Fruit fly (Drosophila melanogaster): ENCODE measurements around the gene CG32318.

CG32318 gene

dm6 chr3L:1275767-1276166 lies 29.0 kb upstream of the CG32318 start, which contains the start of gene CG32333:
Gene CG32333 (plus strand): TSS chr3L:1275956.
- TF ChIP-seq rn (GFP tag; IDR thresholded peaks at IDR 0.05) (no peak), Snoo (tag; optimal IDR thresholded peaks at IDR 0.05) (no peak), gl (tag; optimal IDR thresholded peaks at IDR 0.05) (no peak), CG10348 (GFP tag; IDR thresholded peaks at IDR 0.05) (no peak), Pif1A (GFP tag; optimal IDR thresholded peaks at IDR 0.05) (no peak), CG12605 (GFP tag; IDR thresholded peaks at IDR 0.05) (no peak), D1 (tag; optimal IDR thresholded peaks at IDR 0.05) (no peak), CG9948 (tag; optimal IDR thresholded peaks at IDR 0.05) (no peak), CG17806 (tag; optimal IDR thresholded peaks at IDR 0.05) (no peak), CG15710 (tag; optimal IDR thresholded peaks at IDR 0.05) (no peak), CG8301 (tag; optimal IDR thresholded peaks at IDR 0.05) (no peak), CG8159 (tag; optimal IDR thresholded peaks at IDR 0.05) (no peak)

dm6 chr3L:1269013-1269412 lies 22.3 kb upstream of the CG32318 start:
- no peak for TF ChIP-seq D1 (tag; optimal IDR thresholded peaks at IDR 0.05)
- TF ChIP-seq CG13204 (GFP tag; optimal IDR thresholded peaks at IDR 0.05): peak; percentile 29
- no peak for TF ChIP-seq CG8159 (tag; optimal IDR thresholded peaks at IDR 0.05)
- TF ChIP-seq CG8301 (tag; optimal IDR thresholded peaks at IDR 0.05): no peak
- peak; percentile 92 for TF ChIP-seq EcR (GFP tag; optimal IDR thresholded peaks at IDR 0.05)
- no peak for TF ChIP-seq CG9948 (tag; optimal IDR thresholded peaks at IDR 0.05)
- no peak for TF ChIP-seq CG17806 (tag; optimal IDR thresholded peaks at IDR 0.05)
- TF ChIP-seq Ets98B (GFP tag; IDR thresholded peaks at IDR 0.05): no peak
- no peak for TF ChIP-seq Pif1B (GFP tag; optimal IDR thresholded peaks at IDR 0.05)
- no peak for TF ChIP-seq gl (tag; optimal IDR thresholded peaks at IDR 0.05)

- no peak for TF ChIP-seq rn (GFP tag; IDR thresholded peaks at IDR 0.05)
- TF ChIP-seq Ets98B (GFP tag; IDR thresholded peaks at IDR 0.05): peak; percentile 14; the same call in 1 of the 2 replicates
- TF ChIP-seq CG34367 (tag; optimal IDR thresholded peaks at IDR 0.05): no peak
- no peak for TF ChIP-seq CG8159 (tag; optimal IDR thresholded peaks at IDR 0.05)
- peak; percentile 47 for TF ChIP-seq EcR (GFP tag; optimal IDR thresholded peaks at IDR 0.05)
- TF ChIP-seq CG10348 (GFP tag; IDR thresholded peaks at IDR 0.05): no peak
- no peak for TF ChIP-seq gl (tag; optimal IDR thresholded peaks at IDR 0.05)
- TF ChIP-seq CG13204 (GFP tag; optimal IDR thresholded peaks at IDR 0.05): peak; percentile 1
- no peak for TF ChIP-seq CG12605 (GFP tag; IDR thresholded peaks at IDR 0.05)
- no peak for TF ChIP-seq CG8301 (tag; optimal IDR thresholded peaks at IDR 0.05)
- no peak for TF ChIP-seq CG32121 (GFP tag; IDR thresholded peaks at IDR 0.05)
- TF ChIP-seq fd96Ca (GFP tag; IDR thresholded peaks at IDR 0.05): no peak
- TF ChIP-seq CG15710 (tag; optimal IDR thresholded peaks at IDR 0.05): no peak
- TF ChIP-seq CG4496 (GFP tag; IDR thresholded peaks at IDR 0.05): peak; percentile 31; the same call in 1 of the 3 replicates
- TF ChIP-seq Pif1A (GFP tag; optimal IDR thresholded peaks at IDR 0.05): no peak
- TF ChIP-seq D1 (tag; optimal IDR thresholded peaks at IDR 0.05): no peak
- TF ChIP-seq CG9948 (tag; optimal IDR thresholded peaks at IDR 0.05): no peak
- no peak for TF ChIP-seq Snoo (tag; optimal IDR thresholded peaks at IDR 0.05)
- TF ChIP-seq CG14655 (GFP tag; optimal IDR thresholded peaks at IDR 0.05): no peak
- no peak for TF ChIP-seq CG17806 (tag; optimal IDR thresholded peaks at IDR 0.05)
- no peak for TF ChIP-seq Pif1B (GFP tag; optimal IDR thresholded peaks at IDR 0.05)
Observed at dm6 chr3L:1265423-1266002, 18.8 kb upstream of the CG32318 start.

dm6 chr3L:1264998-1265397 lies 18.3 kb upstream of the CG32318 start:
- no peak for TF ChIP-seq CG13204 (GFP tag; optimal IDR thresholded peaks at IDR 0.05)
- no peak for TF ChIP-seq CG15710 (tag; optimal IDR thresholded peaks at IDR 0.05)
- TF ChIP-seq CG17806 (tag; optimal IDR thresholded peaks at IDR 0.05): no peak
- TF ChIP-seq Snoo (tag; optimal IDR thresholded peaks at IDR 0.05): peak; percentile 7
- peak; percentile 50 for TF ChIP-seq Pif1A (GFP tag; optimal IDR thresholded peaks at IDR 0.05)
- peak; percentile 69 for TF ChIP-seq CG14655 (GFP tag; optimal IDR thresholded peaks at IDR 0.05)
- peak; percentile 57 for TF ChIP-seq Pif1B (GFP tag; optimal IDR thresholded peaks at IDR 0.05)
- TF ChIP-seq CG9948 (tag; optimal IDR thresholded peaks at IDR 0.05): peak; percentile 25
- peak; percentile 25 for TF ChIP-seq CG8159 (tag; optimal IDR thresholded peaks at IDR 0.05)
- peak; percentile 33 for TF ChIP-seq CG8301 (tag; optimal IDR thresholded peaks at IDR 0.05)
- no peak for TF ChIP-seq CG34367 (tag; optimal IDR thresholded peaks at IDR 0.05)

dm6 chr3L:1258547-1258946 lies 11.8 kb upstream of the CG32318 start:
- TF ChIP-seq Ets98B (GFP tag; IDR thresholded peaks at IDR 0.05) (no peak), CG34367 (tag; optimal IDR thresholded peaks at IDR 0.05) (no peak)

- TF ChIP-seq gl (tag; optimal IDR thresholded peaks at IDR 0.05) (no peak), Pif1A (GFP tag; optimal IDR thresholded peaks at IDR 0.05) (peak; percentile 29), CG32121 (GFP tag; IDR thresholded peaks at IDR 0.05) (no peak), CG12605 (GFP tag; IDR thresholded peaks at IDR 0.05) (peak; percentile 49), EcR (GFP tag; optimal IDR thresholded peaks at IDR 0.05) (peak; percentile 61), fd96Ca (GFP tag; IDR thresholded peaks at IDR 0.05) (peak; percentile 20; the same call in 1 of the 3 replicates), Ets98B (GFP tag; IDR thresholded peaks at IDR 0.05) (peak; percentile 50; the same call in 1 of the 2 replicates), CG13204 (GFP tag; optimal IDR thresholded peaks at IDR 0.05) (peak; percentile 66), Snoo (tag; optimal IDR thresholded peaks at IDR 0.05) (no peak)
Observed at dm6 chr3L:1256061-1256780, 9.5 kb upstream of the CG32318 start, which contains the start of gene tfc. Gene tfc (plus strand): TSS chr3L:1256449.
